Fruit fly (Drosophila melanogaster): ENCODE measurements around the gene CG6236.

CG6236 gene

dm6 chr3R:15356645-15357431 is 28.8 kb upstream of the CG6236 start, which contains the start of the genes Atg4b and Hibch (continued):
- TF ChIP-seq acj6 (GFP tag; optimal IDR thresholded peaks at IDR 0.05) (no peak), CG7368 (GFP tag; optimal IDR thresholded peaks at IDR 0.05) (peak; percentile 67), dsx (GFP tag; optimal IDR thresholded peaks at IDR 0.05; ENCODE audit: poor library complexity, severe bottlenecking) (peak; percentile 9), fkh (GFP tag; optimal IDR thresholded peaks at IDR 0.05) (peak; percentile 97), Sox15 (GFP tag; optimal IDR thresholded peaks at IDR 0.05) (peak; percentile 78), Sox14 (GFP tag; optimal IDR thresholded peaks at IDR 0.05) (no peak), CG4318 (GFP tag; optimal IDR thresholded peaks at IDR 0.05) (no peak), CG6854 (GFP tag; optimal IDR thresholded peaks at IDR 0.05) (peak; percentile 80), ss (GFP tag; optimal IDR thresholded peaks at IDR 0.05) (no peak), Eip75B (GFP tag; optimal IDR thresholded peaks at IDR 0.05) (no peak), esn (GFP tag; optimal IDR thresholded peaks at IDR 0.05) (peak; percentile 79), CG11762 (GFP tag; optimal IDR thresholded peaks at IDR 0.05; ENCODE audit: insufficient read depth) (peak; percentile 75), CG3032 (tag; optimal IDR thresholded peaks at IDR 0.05) (peak; percentile 91), Hr4 (GFP tag; optimal IDR thresholded peaks at IDR 0.05) (no peak), OdsH (GFP tag; optimal IDR thresholded peaks at IDR 0.05) (no peak), CG16779 (tag; optimal IDR thresholded peaks at IDR 0.05) (no peak), lz (GFP tag; optimal IDR thresholded peaks at IDR 0.05) (peak; percentile 74), spab (GFP tag; optimal IDR thresholded peaks at IDR 0.05) (no peak), Met (GFP tag; optimal IDR thresholded peaks at IDR 0.05) (no peak), CG11902 (GFP tag; optimal IDR thresholded peaks at IDR 0.05) (peak; percentile 85), CG15336 (GFP tag; IDR thresholded peaks at IDR 0.05) (peak; percentile 66), CG1621 (tag; optimal IDR thresholded peaks at IDR 0.05) (peak; percentile 54), CG9139 (GFP tag; optimal IDR thresholded peaks at IDR 0.05) (no peak), cyc (GFP tag; optimal IDR thresholded peaks at IDR 0.05) (peak; percentile 83)

- TF ChIP-seq achi (GFP tag; optimal IDR thresholded peaks at IDR 0.05) (no peak), CG34406 (GFP tag; optimal IDR thresholded peaks at IDR 0.05) (no peak), CG8119 (GFP tag; IDR thresholded peaks at IDR 0.05) (no peak), lz (GFP tag; optimal IDR thresholded peaks at IDR 0.05) (no peak), CG6808 (GFP tag; optimal IDR thresholded peaks at IDR 0.05) (no peak), ss (GFP tag; optimal IDR thresholded peaks at IDR 0.05) (no peak), Eip93F (GFP tag; optimal IDR thresholded peaks at IDR 0.05) (no peak), Smox (GFP tag; optimal IDR thresholded peaks at IDR 0.05) (no peak), Ets21C (GFP tag; optimal IDR thresholded peaks at IDR 0.05) (no peak)
These were observed 28.1 kb upstream of the CG6236 start for dm6 chr3R:15356152-15356551.

- TF ChIP-seq CG8119 (GFP tag; IDR thresholded peaks at IDR 0.05) (no peak), achi (GFP tag; optimal IDR thresholded peaks at IDR 0.05) (no peak), fkh (GFP tag; optimal IDR thresholded peaks at IDR 0.05) (peak; percentile 93), CG4318 (GFP tag; optimal IDR thresholded peaks at IDR 0.05) (no peak)
These were observed 25.9 kb upstream of the CG6236 start for dm6 chr3R:15354019-15354418.

- TF ChIP-seq CG10631 (GFP tag; optimal IDR thresholded peaks at IDR 0.05) (peak; percentile 47), Eip93F (GFP tag; optimal IDR thresholded peaks at IDR 0.05) (no peak), CG32006 (GFP tag; optimal IDR thresholded peaks at IDR 0.05) (no peak), CG34406 (GFP tag; optimal IDR thresholded peaks at IDR 0.05) (peak; percentile 24), Smox (GFP tag; optimal IDR thresholded peaks at IDR 0.05) (no peak), acj6 (GFP tag; optimal IDR thresholded peaks at IDR 0.05) (no peak), ss (GFP tag; optimal IDR thresholded peaks at IDR 0.05) (no peak), Blimp-1 (GFP tag; optimal IDR thresholded peaks at IDR 0.05) (no peak), esn (GFP tag; optimal IDR thresholded peaks at IDR 0.05) (peak; percentile 54), cyc (GFP tag; optimal IDR thresholded peaks at IDR 0.05) (peak; percentile 36), CG6808 (GFP tag; optimal IDR thresholded peaks at IDR 0.05) (no peak), Met (GFP tag; optimal IDR thresholded peaks at IDR 0.05) (no peak), CG6854 (GFP tag; optimal IDR thresholded peaks at IDR 0.05) (no peak), svp (GFP tag) (no peak), fd85E (GFP tag; optimal IDR thresholded peaks at IDR 0.05) (no peak), fd59A (GFP tag; optimal IDR thresholded peaks at IDR 0.05) (no peak), net (GFP tag; optimal IDR thresholded peaks at IDR 0.05) (no peak), CG1621 (tag; optimal IDR thresholded peaks at IDR 0.05) (no peak), OdsH (GFP tag; optimal IDR thresholded peaks at IDR 0.05) (no peak), Sox14 (GFP tag; optimal IDR thresholded peaks at IDR 0.05) (peak; percentile 44), CG7368 (GFP tag; optimal IDR thresholded peaks at IDR 0.05) (no peak), Hr38 (GFP tag; optimal IDR thresholded peaks at IDR 0.05) (no peak), achi (GFP tag; optimal IDR thresholded peaks at IDR 0.05) (no peak), vri (GFP tag; optimal IDR thresholded peaks at IDR 0.05) (no peak), CG15336 (GFP tag; IDR thresholded peaks at IDR 0.05) (peak; percentile 29; the same call in 1 of the 2 replicates), CG8632 (GFP tag; optimal IDR thresholded peaks at IDR 0.05) (no peak), CG6276 (GFP tag; optimal IDR thresholded peaks at IDR 0.05) (no peak)
These were observed 22.9 kb upstream of the CG6236 start, which contains the start of the genes Trs33 and Tmtc4 for dm6 chr3R:15350993-15351426. Gene Trs33, minus strand, starts transcription at chr3R:15350995. Gene Tmtc4, plus strand, starts transcription at chr3R:15351225.
